Fruit fly (Drosophila melanogaster): ENCODE data around the gene upd1.

DNA sequence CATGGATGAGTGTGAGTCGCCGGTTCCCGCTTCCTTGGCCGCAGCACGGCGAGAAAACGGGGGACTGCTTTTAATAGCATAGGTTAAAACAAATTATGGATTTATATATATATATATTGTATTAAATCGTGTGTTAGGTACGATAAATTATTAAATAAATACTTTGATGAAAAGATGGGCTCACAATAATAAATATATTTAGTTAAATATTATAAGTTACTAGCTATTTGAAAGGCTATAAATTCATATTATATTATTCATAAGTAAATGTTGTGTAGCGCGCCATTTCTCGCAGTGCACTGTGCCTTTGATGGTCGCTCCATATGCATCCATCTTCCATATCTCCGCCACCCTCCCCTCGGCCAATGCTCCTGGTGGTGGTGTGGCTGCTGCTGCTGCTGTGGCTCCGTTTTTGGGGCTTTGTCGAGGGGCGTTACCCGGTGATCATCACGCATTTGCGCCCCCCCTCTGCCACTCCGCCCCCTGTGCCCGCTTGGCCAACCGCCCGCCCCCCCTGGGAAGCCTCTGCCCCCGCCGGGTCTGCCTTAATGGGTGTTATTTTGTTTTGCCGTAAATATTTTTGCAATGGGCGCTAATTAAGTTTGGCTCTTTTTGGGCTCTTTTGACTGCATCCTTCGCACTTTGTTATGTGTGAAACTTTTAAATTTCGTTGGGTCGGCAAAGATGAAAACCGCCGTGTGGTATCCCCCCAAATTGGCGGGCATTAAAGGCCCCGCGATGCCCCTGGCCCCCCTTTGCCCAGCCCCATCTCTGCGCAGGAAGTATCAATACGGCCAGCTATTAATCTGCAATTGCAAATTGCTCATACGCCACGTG is 35.7 kb downstream of the upd1 start:
- TF ChIP-seq salr (GFP tag; optimal IDR thresholded peaks at IDR 0.05) (no peak), net (GFP tag; optimal IDR thresholded peaks at IDR 0.05) (no peak), esn (GFP tag; optimal IDR thresholded peaks at IDR 0.05) (peak; percentile 36), Sox102F (GFP tag; optimal IDR thresholded peaks at IDR 0.05) (peak; percentile 13), ss (GFP tag; optimal IDR thresholded peaks at IDR 0.05) (peak; percentile 63 to 74), topi (GFP tag; optimal IDR thresholded peaks at IDR 0.05) (peak; percentile 11)
